Fruit fly (Drosophila melanogaster): Measurements from ENCODE around the gene Ag5r2.

dm6 chrX:14786451-14786850 lies 2.6 kb upstream of the Ag5r2 start, which contains the start of gene Ag5r:
- TF ChIP-seq h (optimal IDR thresholded peaks at IDR 0.05) (no peak), Myc (optimal IDR thresholded peaks at IDR 0.05) (no peak), Sin3A (optimal IDR thresholded peaks at IDR 0.05) (no peak), insv (optimal IDR thresholded peaks at IDR 0.05) (no peak), psq (optimal IDR thresholded peaks at IDR 0.05) (no peak)

Measured in Kc167 (cell line).